Fruit fly (Drosophila melanogaster): ENCODE data around the gene Adgf-B.

The Adgf-B gene

DNA sequence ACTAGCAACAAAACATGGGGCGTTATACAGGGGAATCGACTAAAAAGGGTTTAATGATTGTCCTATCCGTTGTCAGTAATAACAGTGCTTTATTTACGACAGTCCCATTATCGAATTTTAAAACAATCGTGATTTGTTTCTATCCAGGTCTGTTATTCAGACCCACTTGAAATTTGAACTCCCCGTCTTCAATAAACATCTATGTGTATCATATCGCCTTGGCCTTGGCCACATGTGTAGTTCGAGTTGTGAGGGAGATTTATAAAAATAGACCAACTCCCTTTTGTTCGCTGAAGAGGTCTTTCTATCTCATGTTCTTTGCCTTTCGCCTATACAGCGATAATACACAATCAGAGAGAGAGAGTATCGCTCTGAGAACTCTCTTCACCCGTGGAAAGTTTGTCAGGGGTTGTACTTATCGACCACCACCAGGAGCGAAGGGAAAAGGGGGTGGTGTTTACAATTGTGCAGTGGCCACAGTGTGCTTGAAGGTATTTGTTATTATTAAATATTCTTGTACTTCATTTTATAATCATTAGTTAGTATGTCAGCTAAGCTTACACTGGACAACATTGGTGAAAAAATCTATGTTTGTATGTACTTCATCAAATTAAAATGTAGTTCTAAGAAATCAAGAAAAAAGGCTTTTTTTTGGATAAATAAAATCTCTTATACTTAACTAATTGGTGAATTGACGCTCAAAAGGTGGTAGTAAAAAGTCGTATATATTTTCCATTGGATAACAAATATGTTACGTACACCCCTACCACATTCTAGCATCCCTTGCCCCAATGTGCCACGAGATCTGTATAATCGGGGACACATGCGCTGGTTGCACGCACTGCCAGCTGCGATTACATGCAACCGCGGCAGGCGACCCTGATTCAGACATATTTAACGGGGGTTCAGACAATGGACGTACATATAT lies 7.0 kb upstream of the Adgf-B start:
- peak; percentile 88 for TF ChIP-seq CG8159 (tag; optimal IDR thresholded peaks at IDR 0.05)
- TF ChIP-seq Snoo (tag; optimal IDR thresholded peaks at IDR 0.05), result no peak
- TF ChIP-seq CG4496 (GFP tag; IDR thresholded peaks at IDR 0.05), result peak; percentile 66; the same call in 1 of the 3 replicates
- TF ChIP-seq CG17806 (tag; optimal IDR thresholded peaks at IDR 0.05), result peak; percentile 70
- TF ChIP-seq D1 (tag; optimal IDR thresholded peaks at IDR 0.05), result peak; percentile 61
- TF ChIP-seq EcR (GFP tag; optimal IDR thresholded peaks at IDR 0.05), result peak; percentile 47
- TF ChIP-seq rn (GFP tag; IDR thresholded peaks at IDR 0.05), result no peak
- TF ChIP-seq CG15710 (tag; optimal IDR thresholded peaks at IDR 0.05), result peak; percentile 78
- peak; percentile 37; the same call in 1 of the 2 replicates for TF ChIP-seq CG32121 (GFP tag; IDR thresholded peaks at IDR 0.05)
- peak; percentile 83 for TF ChIP-seq CG14655 (GFP tag; optimal IDR thresholded peaks at IDR 0.05)
- peak; percentile 79 for TF ChIP-seq CG8301 (tag; optimal IDR thresholded peaks at IDR 0.05)
- TF ChIP-seq Pif1A (GFP tag; optimal IDR thresholded peaks at IDR 0.05), result peak; percentile 72
- peak; percentile 19 for TF ChIP-seq CG13204 (GFP tag; optimal IDR thresholded peaks at IDR 0.05)
- TF ChIP-seq gl (tag; optimal IDR thresholded peaks at IDR 0.05), result peak; percentile 1
- no peak for TF ChIP-seq CG10348 (GFP tag; IDR thresholded peaks at IDR 0.05)
- peak; percentile 76 for TF ChIP-seq CG9948 (tag; optimal IDR thresholded peaks at IDR 0.05)
- no peak; the same call in 1 of the 2 replicates for TF ChIP-seq Ets98B (GFP tag; IDR thresholded peaks at IDR 0.05)
- TF ChIP-seq fd96Ca (GFP tag; IDR thresholded peaks at IDR 0.05), result no peak
- TF ChIP-seq Pif1B (GFP tag; optimal IDR thresholded peaks at IDR 0.05), result peak; percentile 71
- peak; percentile 61 for TF ChIP-seq CG34367 (tag; optimal IDR thresholded peaks at IDR 0.05)
- peak; percentile 25; the same call in 1 of the 2 replicates for TF ChIP-seq CG12605 (GFP tag; IDR thresholded peaks at IDR 0.05)

DNA sequence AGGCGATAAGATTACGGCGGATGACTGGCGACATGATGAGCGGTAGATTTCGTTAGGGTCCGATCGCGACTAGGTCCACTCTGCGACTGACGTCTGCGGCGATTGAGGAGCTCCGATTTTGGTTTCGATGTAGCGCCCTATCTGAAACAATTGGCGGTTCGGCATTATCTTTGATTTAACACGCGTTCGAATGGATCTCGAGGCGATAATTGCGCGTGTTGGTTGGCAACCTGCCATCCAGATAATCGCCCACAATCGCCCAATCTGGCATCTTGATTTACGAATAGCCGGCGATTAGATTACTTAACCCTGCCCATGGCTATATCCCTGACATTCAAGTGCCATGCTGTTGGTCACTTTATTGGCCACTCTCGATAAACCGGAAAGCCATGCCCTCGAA lies 3.9 kb upstream of the Adgf-B start:
- TF ChIP-seq CG9948 (tag; optimal IDR thresholded peaks at IDR 0.05), result no peak
- TF ChIP-seq CG8159 (tag; optimal IDR thresholded peaks at IDR 0.05), result no peak
- TF ChIP-seq Ets98B (GFP tag; IDR thresholded peaks at IDR 0.05), result no peak
- TF ChIP-seq Snoo (tag; optimal IDR thresholded peaks at IDR 0.05), result no peak
- no peak for TF ChIP-seq CG10348 (GFP tag; IDR thresholded peaks at IDR 0.05)
- TF ChIP-seq Pif1A (GFP tag; optimal IDR thresholded peaks at IDR 0.05), result no peak
- no peak for TF ChIP-seq CG14655 (GFP tag; optimal IDR thresholded peaks at IDR 0.05)
- no peak for TF ChIP-seq fd96Ca (GFP tag; IDR thresholded peaks at IDR 0.05)
- no peak for TF ChIP-seq rn (GFP tag; IDR thresholded peaks at IDR 0.05)
- no peak for TF ChIP-seq CG34367 (tag; optimal IDR thresholded peaks at IDR 0.05)
- no peak for TF ChIP-seq CG4496 (GFP tag; IDR thresholded peaks at IDR 0.05)
- TF ChIP-seq CG8301 (tag; optimal IDR thresholded peaks at IDR 0.05), result no peak

DNA sequence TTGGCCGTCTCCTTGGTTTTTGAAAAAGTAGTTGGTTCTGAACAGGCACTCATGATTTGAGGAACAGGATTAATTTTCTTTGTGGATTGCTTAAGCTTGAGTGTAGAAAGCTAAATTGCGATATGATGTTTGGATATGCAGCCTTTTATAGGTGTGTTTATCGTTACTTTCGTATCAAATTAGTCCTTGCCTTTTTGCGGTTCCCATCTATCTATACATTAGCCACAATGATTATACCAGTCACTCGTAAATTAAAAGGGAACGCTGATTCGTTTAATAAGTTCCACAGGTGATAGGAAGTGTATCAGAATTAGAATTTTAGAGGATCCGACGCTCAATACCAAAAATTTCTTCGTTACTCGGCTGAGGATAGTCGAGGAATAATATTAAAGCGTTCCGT lies 3.6 kb downstream of the Adgf-B start, which contains the start of gene CG6034:
CG6034 (minus strand) TSS at position 101 of the 400 bp plus-strand sequence.
- TF ChIP-seq fd96Ca (GFP tag; IDR thresholded peaks at IDR 0.05) (no peak), CG34367 (tag; optimal IDR thresholded peaks at IDR 0.05) (no peak), CG13204 (GFP tag; optimal IDR thresholded peaks at IDR 0.05) (no peak), Snoo (tag; optimal IDR thresholded peaks at IDR 0.05) (no peak), CG10348 (GFP tag; IDR thresholded peaks at IDR 0.05) (no peak)

- TF ChIP-seq CG9948 (tag; optimal IDR thresholded peaks at IDR 0.05), result no peak
- no peak for TF ChIP-seq Pif1A (GFP tag; optimal IDR thresholded peaks at IDR 0.05)
- no peak for TF ChIP-seq CG32121 (GFP tag; IDR thresholded peaks at IDR 0.05)
- no peak for TF ChIP-seq CG17806 (tag; optimal IDR thresholded peaks at IDR 0.05)
- no peak for TF ChIP-seq CG14655 (GFP tag; optimal IDR thresholded peaks at IDR 0.05)
- no peak for TF ChIP-seq CG8301 (tag; optimal IDR thresholded peaks at IDR 0.05)
- no peak for TF ChIP-seq D1 (tag; optimal IDR thresholded peaks at IDR 0.05)
These were observed 7.9 kb downstream of the Adgf-B start for dm6 chr3L:17742531-17742930.

DNA sequence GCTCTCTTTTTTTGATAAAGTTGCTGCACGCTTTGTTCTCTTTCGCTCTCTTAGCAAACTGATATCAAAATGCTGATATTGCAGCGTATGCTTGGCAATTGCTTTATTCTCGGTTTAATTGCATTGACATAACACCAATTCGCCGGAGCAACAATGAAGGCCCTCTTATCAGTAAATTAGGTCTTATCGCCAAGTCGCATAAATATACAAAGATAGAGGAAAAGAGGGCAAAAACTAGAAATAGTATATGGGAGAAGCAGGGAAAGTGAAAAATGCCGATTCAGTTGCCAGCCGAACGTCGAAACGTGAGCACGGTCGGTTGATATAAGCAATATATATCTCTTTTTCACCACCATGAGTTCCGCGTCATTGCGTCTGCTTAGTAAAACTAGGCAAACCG lies 9.9 kb downstream of the Adgf-B start, which contains the start of gene CG7460:
CG7460 (plus strand) TSS at position 70 of the 400 bp plus-strand sequence.
- TF ChIP-seq CG14655 (GFP tag; optimal IDR thresholded peaks at IDR 0.05), result no peak
- TF ChIP-seq CG32121 (GFP tag; IDR thresholded peaks at IDR 0.05), result 0 out of 2 replicates have a peak, but pooled peaks have one; percentile 20

dm6 chr3L:17739627-17740026 lies 10.8 kb downstream of the Adgf-B start:
- TF ChIP-seq CG4496 (GFP tag; IDR thresholded peaks at IDR 0.05), result no peak

dm6 chr3L:17729278-17729677 lies 21.1 kb downstream of the Adgf-B start, which contains the start of gene CG6052:
TSS of gene CG6052 (minus strand) at chr3L:17729378.
- TF ChIP-seq CG12605 (GFP tag; IDR thresholded peaks at IDR 0.05) (no peak), CG34367 (tag; optimal IDR thresholded peaks at IDR 0.05) (no peak), fd96Ca (GFP tag; IDR thresholded peaks at IDR 0.05) (no peak), CG4496 (GFP tag; IDR thresholded peaks at IDR 0.05) (no peak), CG32121 (GFP tag; IDR thresholded peaks at IDR 0.05) (no peak), CG9948 (tag; optimal IDR thresholded peaks at IDR 0.05) (no peak), EcR (GFP tag; optimal IDR thresholded peaks at IDR 0.05) (no peak), Pif1A (GFP tag; optimal IDR thresholded peaks at IDR 0.05) (no peak), CG17806 (tag; optimal IDR thresholded peaks at IDR 0.05) (no peak), D1 (tag; optimal IDR thresholded peaks at IDR 0.05) (no peak), CG8301 (tag; optimal IDR thresholded peaks at IDR 0.05) (no peak), rn (GFP tag; IDR thresholded peaks at IDR 0.05) (no peak), CG13204 (GFP tag; optimal IDR thresholded peaks at IDR 0.05) (no peak), CG15710 (tag; optimal IDR thresholded peaks at IDR 0.05) (no peak), CG14655 (GFP tag; optimal IDR thresholded peaks at IDR 0.05) (no peak), Ets98B (GFP tag; IDR thresholded peaks at IDR 0.05) (no peak)
